Fruit fly (Drosophila melanogaster): ENCODE measurements around the gene Obp99b.

Gene Obp99b

DNA sequence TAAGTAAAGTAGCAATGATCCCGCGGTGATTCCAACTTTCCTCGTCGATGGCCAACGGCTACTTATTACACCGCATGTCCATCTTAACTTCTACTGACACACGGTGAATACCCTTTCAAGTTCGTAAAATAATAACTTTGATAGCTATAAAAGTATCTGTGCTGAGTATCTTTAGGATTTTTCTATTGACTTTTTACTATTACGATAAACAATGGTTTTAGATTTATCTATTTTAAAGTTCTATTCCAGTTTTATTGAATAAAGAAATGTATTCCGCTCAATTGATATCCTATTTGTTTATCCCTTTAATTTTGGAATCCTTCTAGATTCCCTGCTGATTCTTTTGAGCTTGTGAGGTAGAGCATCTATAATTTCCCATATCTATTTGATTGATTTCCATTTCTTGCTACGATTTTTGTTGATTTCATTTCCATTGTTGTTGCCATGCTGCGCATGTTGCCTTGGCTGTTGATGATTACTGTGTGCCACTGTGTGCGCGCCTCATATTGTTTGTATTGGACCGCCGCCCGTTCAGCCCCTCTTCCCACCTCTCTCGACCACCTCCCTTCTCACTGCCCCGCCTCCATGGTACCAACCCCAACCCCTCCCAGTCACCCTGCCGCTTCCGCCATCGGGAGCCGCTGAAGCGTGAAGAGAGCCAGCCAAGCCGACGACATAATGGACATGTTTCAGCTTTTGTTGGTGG, 26.7 kb downstream of the Obp99b start:
- TF ChIP-seq foxo (GFP tag; optimal IDR thresholded peaks at IDR 0.05) (no peak), GATAd (GFP tag; optimal IDR thresholded peaks at IDR 0.05) (no peak), Hnf4 (GFP tag; optimal IDR thresholded peaks at IDR 0.05) (no peak), Jra (GFP tag; optimal IDR thresholded peaks at IDR 0.05) (no peak), h (GFP tag; optimal IDR thresholded peaks at IDR 0.05) (no peak), dmrt93B (GFP tag; optimal IDR thresholded peaks at IDR 0.05) (no peak), tai (GFP tag; optimal IDR thresholded peaks at IDR 0.05) (no peak), sv (GFP tag; optimal IDR thresholded peaks at IDR 0.05) (no peak), dsf (GFP tag; optimal IDR thresholded peaks at IDR 0.05; ENCODE audit: borderline replicate concordance) (no peak), rgr (GFP tag; optimal IDR thresholded peaks at IDR 0.05) (no peak), pan (optimal IDR thresholded peaks at IDR 0.05) (no peak), dl (GFP tag; optimal IDR thresholded peaks at IDR 0.05; ENCODE audit: insufficient read depth in 1 of 2, partially characterized antibody in 2 of 2) (no peak), br (GFP tag; optimal IDR thresholded peaks at IDR 0.05) (no peak), psq (GFP tag; optimal IDR thresholded peaks at IDR 0.05) (no peak), woc (GFP tag; optimal IDR thresholded peaks at IDR 0.05) (no peak), Myc (optimal IDR thresholded peaks at IDR 0.05) (no peak), fru (GFP tag; optimal IDR thresholded peaks at IDR 0.05) (no peak), Hr78 (GFP tag; optimal IDR thresholded peaks at IDR 0.05) (no peak), OdsH (GFP tag; optimal IDR thresholded peaks at IDR 0.05) (no peak)

DNA sequence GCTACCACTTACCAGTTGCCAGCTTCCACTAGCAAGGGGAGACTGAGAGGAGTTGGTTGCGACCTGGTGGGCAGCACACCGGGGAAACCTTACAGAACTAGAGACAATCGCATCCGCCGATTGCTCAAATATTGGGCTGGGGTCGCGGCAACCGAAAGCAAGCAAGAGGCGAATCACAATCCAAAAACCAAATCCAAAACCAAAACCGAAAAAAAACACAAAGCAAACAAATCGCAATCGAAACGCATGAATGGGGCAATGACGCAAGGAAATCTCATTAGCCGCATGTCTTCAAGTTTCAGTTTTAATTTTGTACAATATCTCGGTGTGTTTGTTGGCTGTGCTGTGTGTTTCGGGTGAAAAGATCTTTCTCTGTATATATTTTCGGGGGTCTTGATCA, 27.5 kb downstream of the Obp99b start, which contains the start of gene Obp99c:
TSS of gene Obp99c (minus strand) at position 101 of the 400 bp plus-strand sequence.
- TF ChIP-seq dl (GFP tag; optimal IDR thresholded peaks at IDR 0.05; ENCODE audit: insufficient read depth in 1 of 2, partially characterized antibody in 2 of 2) (no peak), CG32264 (GFP tag; optimal IDR thresholded peaks at IDR 0.05) (no peak), Jra (GFP tag; optimal IDR thresholded peaks at IDR 0.05) (no peak), dsf (GFP tag; optimal IDR thresholded peaks at IDR 0.05; ENCODE audit: borderline replicate concordance) (no peak)

DNA sequence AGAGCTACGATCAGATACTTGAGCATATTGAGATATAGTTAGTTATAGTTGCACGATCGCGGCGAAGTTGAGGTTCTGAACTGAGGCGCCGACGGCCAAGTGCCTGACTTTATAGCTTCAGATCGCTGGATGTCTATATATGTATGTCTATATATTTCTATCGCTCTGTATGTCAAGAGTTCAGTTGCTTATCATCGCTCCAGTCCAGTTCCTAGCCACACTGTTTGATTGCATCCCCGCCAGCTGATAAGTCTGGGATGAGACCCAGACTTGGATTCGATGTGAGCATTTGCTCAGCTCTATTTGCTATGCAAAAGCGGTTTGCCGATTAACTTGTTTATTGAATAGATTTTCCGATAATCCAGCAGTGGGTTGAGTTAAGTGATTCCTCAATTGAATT, 30.0 kb downstream of the Obp99b start:
- no peak for TF ChIP-seq lola (GFP tag; optimal IDR thresholded peaks at IDR 0.05)
- no peak for TF ChIP-seq Rel (GFP tag; optimal IDR thresholded peaks at IDR 0.05)
- TF ChIP-seq Rel (tag; optimal IDR thresholded peaks at IDR 0.05): no peak
- TF ChIP-seq Dif (GFP tag; optimal IDR thresholded peaks at IDR 0.05; ENCODE audit: partially characterized antibody): no peak
- no peak for TF ChIP-seq rgr (GFP tag; optimal IDR thresholded peaks at IDR 0.05)
- no peak for TF ChIP-seq fru (GFP tag; optimal IDR thresholded peaks at IDR 0.05)
- no peak for TF ChIP-seq Hr78 (GFP tag; optimal IDR thresholded peaks at IDR 0.05)

DNA sequence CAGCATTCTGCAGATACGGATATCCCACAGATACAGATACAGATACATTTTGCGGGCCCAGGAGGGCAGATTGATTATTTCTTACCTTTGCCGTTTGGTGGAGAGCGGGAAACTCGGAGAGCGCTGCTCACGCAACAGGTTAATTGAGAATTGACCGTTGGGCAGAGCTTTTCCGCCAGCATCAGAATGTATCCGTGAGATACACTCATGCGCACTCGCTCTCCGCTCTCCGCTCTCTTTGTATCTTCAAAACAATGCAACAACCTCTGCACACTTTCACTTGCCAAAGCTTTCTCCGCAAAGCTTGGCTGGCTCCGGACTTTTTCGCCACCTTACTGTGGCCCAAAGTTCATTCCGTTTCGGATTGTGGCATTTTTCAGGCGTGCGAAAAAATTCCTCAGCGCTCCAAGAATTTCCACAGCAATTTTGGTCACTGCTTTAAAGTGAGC, 34.5 kb downstream of the Obp99b start, which contains the start of the genes CG7582 and Gycalpha99B:
TSS of gene CG7582 (minus strand) at position 127 of the 449 bp plus-strand sequence.
TSS of gene Gycalpha99B (plus strand) at position 352 of the 449 bp plus-strand sequence.
- TF ChIP-seq OdsH (GFP tag; optimal IDR thresholded peaks at IDR 0.05) (no peak), CrebA (GFP tag; optimal IDR thresholded peaks at IDR 0.05; ENCODE audit: borderline replicate concordance) (no peak), Vsx2 (GFP tag; optimal IDR thresholded peaks at IDR 0.05; ENCODE audit: partially characterized antibody) (no peak), CG9705 (GFP tag; optimal IDR thresholded peaks at IDR 0.05) (no peak), tai (GFP tag; optimal IDR thresholded peaks at IDR 0.05) (no peak), sage (GFP tag; optimal IDR thresholded peaks at IDR 0.05) (no peak), Abd-B (GFP tag; optimal IDR thresholded peaks at IDR 0.05) (no peak), lola (GFP tag; optimal IDR thresholded peaks at IDR 0.05) (no peak), sv (GFP tag; optimal IDR thresholded peaks at IDR 0.05) (no peak), Dif (GFP tag; optimal IDR thresholded peaks at IDR 0.05; ENCODE audit: partially characterized antibody) (peak; percentile 66), GATAd (GFP tag; optimal IDR thresholded peaks at IDR 0.05) (no peak), fru (GFP tag; optimal IDR thresholded peaks at IDR 0.05) (no peak), jim (GFP tag; optimal IDR thresholded peaks at IDR 0.05) (no peak), h (GFP tag; optimal IDR thresholded peaks at IDR 0.05) (no peak), HLH106 (tag; optimal IDR thresholded peaks at IDR 0.05) (no peak), ey (GFP tag; optimal IDR thresholded peaks at IDR 0.05) (no peak), usp (GFP tag; optimal IDR thresholded peaks at IDR 0.05) (no peak), Hnf4 (GFP tag; optimal IDR thresholded peaks at IDR 0.05) (no peak), br (GFP tag; optimal IDR thresholded peaks at IDR 0.05) (no peak), Jra (GFP tag; optimal IDR thresholded peaks at IDR 0.05) (no peak), N (GFP tag; optimal IDR thresholded peaks at IDR 0.05) (peak; percentile 7), rgr (GFP tag; optimal IDR thresholded peaks at IDR 0.05) (no peak), woc (GFP tag; optimal IDR thresholded peaks at IDR 0.05) (no peak), foxo (GFP tag; optimal IDR thresholded peaks at IDR 0.05) (no peak), Dfd (GFP tag; optimal IDR thresholded peaks at IDR 0.05) (no peak), Rel (GFP tag; optimal IDR thresholded peaks at IDR 0.05) (no peak), Rel (tag; optimal IDR thresholded peaks at IDR 0.05) (no peak), Myc (optimal IDR thresholded peaks at IDR 0.05) (peak; percentile 65)

All from whole organism, wandering third instar larva.